Fruit fly (Drosophila melanogaster) whole organism, embryonic: ENCODE results near the gene CG17029.

ENCODE experiments used
- Awh ChIP-seq: fragments of 200-800 bp; sonication (Bioruptor generic); IDR thresholded peaks from 2 replicates; pipeline ENCODE4, ENCODE4 v1.3.6; 2022; ENCODE audit warnings: missing biosample characterization, missing genetic modification characterization
- Bdp1 ChIP-seq: fragments of 200-800 bp; sonication (Bioruptor generic); optimal IDR thresholded peaks from 3 replicates; lab custom pipeline; 2016; ENCODE audit warnings: missing biosample characterization, missing genetic modification characterization
- CG10543 ChIP-seq: fragments of 200-800 bp; sonication (Bioruptor generic); optimal IDR thresholded peaks from 3 replicates; lab custom pipeline; 2017; ENCODE audit warnings: missing biosample characterization, mild to moderate bottlenecking, missing genetic modification characterization, moderate library complexity
- CG11085 ChIP-seq: fragments of 200-800 bp; sonication (Bioruptor generic); IDR thresholded peaks from 2 replicates; pipeline ENCODE4 v1.3.6; 2022; ENCODE audit warnings: missing biosample characterization, missing genetic modification characterization
- CG11696 ChIP-seq: fragments of 200-800 bp; sonication (Bioruptor generic); IDR thresholded peaks from 2 replicates; pipeline ENCODE4 v1.3.6; 2022; ENCODE audit warnings: missing biosample characterization, missing genetic modification characterization
- CG12219 ChIP-seq: fragments of 200-800 bp; sonication (Bioruptor generic); optimal IDR thresholded peaks from 3 replicates; lab custom pipeline; 2018; ENCODE audit warnings: missing biosample characterization, mild to moderate bottlenecking, missing genetic modification characterization
- CG12299 ChIP-seq: fragments of 200-800 bp; sonication (Bioruptor generic); optimal IDR thresholded peaks from 2 replicates; lab custom pipeline; 2018; ENCODE audit warnings: missing biosample characterization, mild to moderate bottlenecking, missing genetic modification characterization
- CG12942 ChIP-seq: fragments of 200-800 bp; sonication (Bioruptor generic); optimal IDR thresholded peaks from 3 replicates; lab custom pipeline; 2016; ENCODE audit warnings: missing biosample characterization, missing genetic modification characterization
- CG14965 ChIP-seq: fragments of 200-800 bp; sonication (Bioruptor generic); optimal IDR thresholded peaks from 2 replicates; lab custom pipeline; 2016; ENCODE audit warnings: missing biosample characterization, missing genetic modification characterization, borderline replicate concordance
- CG15479 ChIP-seq: fragments of 200-800 bp; sonication (Bioruptor generic); optimal IDR thresholded peaks from 3 replicates; lab custom pipeline; 2019; ENCODE audit warnings: missing biosample characterization, mild to moderate bottlenecking, missing genetic modification characterization, moderate library complexity
- CG15514 ChIP-seq: fragments of 200-800 bp; sonication (Bioruptor generic); optimal IDR thresholded peaks from 3 replicates; lab custom pipeline; 2017; ENCODE audit warnings: missing biosample characterization, missing genetic modification characterization, mild to moderate bottlenecking, moderate library complexity, missing genetic modification reagents
- CG17359 ChIP-seq: fragments of 200-800 bp; sonication (Bioruptor generic); optimal IDR thresholded peaks from 3 replicates; lab custom pipeline; 2018; ENCODE audit warnings: missing biosample characterization, mild to moderate bottlenecking, missing genetic modification characterization, moderate library complexity
- CG2202 ChIP-seq: fragments of 200-800 bp; sonication (Bioruptor generic); optimal IDR thresholded peaks from 2 replicates; lab custom pipeline; 2018; ENCODE audit warnings: missing biosample characterization, mild to moderate bottlenecking, missing genetic modification characterization
- CG2875 ChIP-seq: fragments of 200-800 bp; sonication (Bioruptor generic); optimal IDR thresholded peaks from 2 replicates; lab custom pipeline; 2017; ENCODE audit warnings: missing biosample characterization, mild to moderate bottlenecking, missing genetic modification characterization, missing genetic modification reagents
- CG31441 ChIP-seq: fragments of 200-800 bp; sonication (Bioruptor generic); IDR thresholded peaks from 2 replicates; pipeline ENCODE4 v1.3.6; 2022; ENCODE audit warnings: missing biosample characterization, missing genetic modification characterization
- CG8089 ChIP-seq: fragments of 200-800 bp; sonication (Bioruptor generic); optimal IDR thresholded peaks from 3 replicates; lab custom pipeline; 2016; ENCODE audit warnings: missing biosample characterization, missing genetic modification characterization
- CG8281 ChIP-seq: fragments of 200-800 bp; sonication (Bioruptor generic); optimal IDR thresholded peaks from 2 replicates; lab custom pipeline; 2018; ENCODE audit warnings: missing biosample characterization, mild to moderate bottlenecking, missing genetic modification characterization, moderate library complexity
- CG8944 ChIP-seq: fragments of 200-800 bp; sonication (Bioruptor generic); optimal IDR thresholded peaks from 3 replicates; lab custom pipeline; 2016; ENCODE audit warnings: missing biosample characterization, missing genetic modification characterization
- CG9727 ChIP-seq: fragments of 200-800 bp; sonication (Bioruptor generic); optimal IDR thresholded peaks from 3 replicates; lab custom pipeline; 2017; ENCODE audit warnings: missing biosample characterization, mild to moderate bottlenecking, missing genetic modification characterization
- CG9797 ChIP-seq: fragments of 200-800 bp; sonication (Bioruptor generic); optimal IDR thresholded peaks from 3 replicates; lab custom pipeline; 2018; ENCODE audit warnings: missing biosample characterization, mild to moderate bottlenecking, missing genetic modification characterization
- CTCF ChIP-seq: fragments of 200-800 bp; sonication (Bioruptor generic); optimal IDR thresholded peaks from 2 replicates; lab custom pipeline; 2017; ENCODE audit warnings: missing biosample characterization, mild to moderate bottlenecking, missing genetic modification characterization, moderate library complexity
- Dbx ChIP-seq: fragments of 200-800 bp; sonication (Bioruptor generic); IDR thresholded peaks from 3 replicates; pipeline ENCODE4 v1.3.6; 2022; ENCODE audit warnings: missing biosample characterization, missing genetic modification characterization
- Deaf1 ChIP-seq: fragments of 200-800 bp; optimal IDR thresholded peaks from 3 replicates; lab custom pipeline; 2019; ENCODE audit warnings: missing biosample characterization, mild to moderate bottlenecking, missing genetic modification characterization, moderate library complexity
- ERR ChIP-seq: fragments of 200-800 bp; sonication (Bioruptor generic); optimal IDR thresholded peaks from 2 replicates; lab custom pipeline; 2016; ENCODE audit warnings: missing biosample characterization, missing genetic modification characterization
- Fer3 ChIP-seq: fragments of 200-800 bp; sonication (Bioruptor generic); optimal IDR thresholded peaks from 2 replicates; lab custom pipeline; 2018; ENCODE audit warnings: missing biosample characterization, mild to moderate bottlenecking, missing genetic modification characterization, moderate library complexity
- HmgD ChIP-seq: fragments of 200-800 bp; sonication (Bioruptor generic); optimal IDR thresholded peaks from 3 replicates; lab custom pipeline; 2016; ENCODE audit warnings: missing biosample characterization, missing genetic modification characterization
- Hmr ChIP-seq: fragments of 200-800 bp; sonication (Bioruptor generic); optimal IDR thresholded peaks from 3 replicates; lab custom pipeline; 2017; ENCODE audit warnings: mild to moderate bottlenecking, missing biosample characterization, missing genetic modification reagents, missing genetic modification characterization
- Hr39 ChIP-seq: fragments of >200 bp; optimal IDR thresholded peaks from 2 replicates; lab custom pipeline; 2017
- Lhr ChIP-seq: fragments of 200-800 bp; sonication (Bioruptor generic); optimal IDR thresholded peaks from 3 replicates; lab custom pipeline; 2017; ENCODE audit warnings: mild to moderate bottlenecking, missing biosample characterization, missing genetic modification reagents, missing genetic modification characterization
- NFAT ChIP-seq: fragments of 200-800 bp; sonication (Bioruptor generic); IDR thresholded peaks from 2 replicates; pipeline ENCODE4 v1.3.6; 2022; ENCODE audit warnings: missing biosample characterization, missing genetic modification characterization
- NfI ChIP-seq: fragments of 200-800 bp; sonication (Bioruptor generic); optimal IDR thresholded peaks from 3 replicates; lab custom pipeline; 2018; ENCODE audit warnings: missing biosample characterization, mild to moderate bottlenecking, missing genetic modification characterization, moderate library complexity
- Oli ChIP-seq: fragments of 200-800 bp; sonication (Bioruptor generic); optimal IDR thresholded peaks from 2 replicates; lab custom pipeline; 2018; ENCODE audit warnings: missing biosample characterization, mild to moderate bottlenecking, missing genetic modification characterization, moderate library complexity
- Scr ChIP-seq: fragments of 200-800 bp; sonication (Bioruptor generic); IDR thresholded peaks from 2 replicates; pipeline ENCODE4 v1.3.6; 2022; ENCODE audit warnings: missing biosample characterization, missing genetic modification characterization; ENCODE audit not compliant: partially characterized antibody
- Stat92E ChIP-seq, 3 experiments: fragments of >200 bp in 2 of 3; fragments of 200-800 bp in 1 of 3; sonication (Bioruptor generic) in 1 of 3; optimal IDR thresholded peaks; 2 replicates each; lab custom pipeline; 2017 to 2019; ENCODE audit warnings: missing biosample characterization in 3 of 3, missing genetic modification characterization in 3 of 3, mild to moderate bottlenecking in 1 of 3, moderate library complexity in 1 of 3
- ato ChIP-seq: fragments of 200-800 bp; sonication (Bioruptor generic); IDR thresholded peaks from 2 replicates; pipeline ENCODE4 v1.3.6; 2022; ENCODE audit warnings: missing biosample characterization, missing genetic modification characterization; ENCODE audit not compliant: partially characterized antibody
- br ChIP-seq: fragments of >200 bp; optimal IDR thresholded peaks from 2 replicates; lab custom pipeline; 2017
- chm ChIP-seq: fragments of 200-800 bp; sonication (Bioruptor generic); IDR thresholded peaks from 2 replicates; pipeline ENCODE4 v1.3.6; 2022; ENCODE audit warnings: missing biosample characterization, missing genetic modification characterization
- crc ChIP-seq: fragments of 200-800 bp; sonication (Bioruptor generic); optimal IDR thresholded peaks from 2 replicates; lab custom pipeline; 2016; ENCODE audit warnings: missing biosample characterization, missing genetic modification characterization
- crol ChIP-seq: fragments of 200-800 bp; sonication (Bioruptor generic); IDR thresholded peaks from 2 replicates; pipeline ENCODE4 v1.3.6; 2022; ENCODE audit warnings: missing biosample characterization, missing genetic modification characterization
- exex ChIP-seq: fragments of 200-800 bp; sonication (Bioruptor generic); optimal IDR thresholded peaks from 4 replicates; lab custom pipeline; 2018; ENCODE audit warnings: missing biosample characterization, mild to moderate bottlenecking, missing genetic modification characterization, moderate library complexity
- grn ChIP-seq: fragments of 200-800 bp; sonication (Bioruptor generic); optimal IDR thresholded peaks from 3 replicates; lab custom pipeline; 2017; ENCODE audit warnings: missing biosample characterization, missing genetic modification characterization
- knrl ChIP-seq: fragments of 200-800 bp; sonication (Bioruptor generic); IDR thresholded peaks from 3 replicates; pipeline ENCODE4 v1.3.6; 2022; ENCODE audit warnings: missing biosample characterization, missing genetic modification characterization; ENCODE audit not compliant: partially characterized antibody
- nerfin-1 ChIP-seq: fragments of 200-800 bp; sonication (Bioruptor generic); optimal IDR thresholded peaks from 3 replicates; lab custom pipeline; 2019; ENCODE audit warnings: missing biosample characterization, mild to moderate bottlenecking, missing genetic modification characterization, moderate library complexity
- pnt ChIP-seq: fragments of 200-800 bp; sonication (Bioruptor generic); optimal IDR thresholded peaks from 3 replicates; lab custom pipeline; 2016; ENCODE audit warnings: missing biosample characterization, missing genetic modification characterization
- sim ChIP-seq: fragments of 200-800 bp; sonication (Bioruptor generic); IDR thresholded peaks from 2 replicates; pipeline ENCODE4 v1.3.6; 2022; ENCODE audit warnings: missing biosample characterization, missing genetic modification characterization
- sisA ChIP-seq: fragments of 200-800 bp; sonication (Bioruptor generic); IDR thresholded peaks from 2 replicates; pipeline ENCODE4 v1.3.6; 2022; ENCODE audit warnings: missing biosample characterization, missing genetic modification characterization
- stc ChIP-seq: fragments of 200-800 bp; sonication (Bioruptor generic); IDR thresholded peaks from 2 replicates; pipeline ENCODE4 v1.3.6; 2022; ENCODE audit warnings: missing biosample characterization, missing genetic modification characterization
- stwl ChIP-seq: fragments of 200-800 bp; sonication (Bioruptor generic); optimal IDR thresholded peaks from 3 replicates; lab custom pipeline; 2018; ENCODE audit warnings: missing biosample characterization, mild to moderate bottlenecking, missing genetic modification characterization, moderate library complexity
- yki ChIP-seq: fragments of >200 bp; optimal IDR thresholded peaks from 3 replicates; lab custom pipeline; 2018
- zen2 ChIP-seq: fragments of 200-800 bp; sonication (Bioruptor generic); IDR thresholded peaks from 3 replicates; pipeline ENCODE4 v1.3.6; 2022; ENCODE audit warnings: missing biosample characterization, missing genetic modification characterization; ENCODE audit not compliant: partially characterized antibody

Gene CG17029

DNA sequence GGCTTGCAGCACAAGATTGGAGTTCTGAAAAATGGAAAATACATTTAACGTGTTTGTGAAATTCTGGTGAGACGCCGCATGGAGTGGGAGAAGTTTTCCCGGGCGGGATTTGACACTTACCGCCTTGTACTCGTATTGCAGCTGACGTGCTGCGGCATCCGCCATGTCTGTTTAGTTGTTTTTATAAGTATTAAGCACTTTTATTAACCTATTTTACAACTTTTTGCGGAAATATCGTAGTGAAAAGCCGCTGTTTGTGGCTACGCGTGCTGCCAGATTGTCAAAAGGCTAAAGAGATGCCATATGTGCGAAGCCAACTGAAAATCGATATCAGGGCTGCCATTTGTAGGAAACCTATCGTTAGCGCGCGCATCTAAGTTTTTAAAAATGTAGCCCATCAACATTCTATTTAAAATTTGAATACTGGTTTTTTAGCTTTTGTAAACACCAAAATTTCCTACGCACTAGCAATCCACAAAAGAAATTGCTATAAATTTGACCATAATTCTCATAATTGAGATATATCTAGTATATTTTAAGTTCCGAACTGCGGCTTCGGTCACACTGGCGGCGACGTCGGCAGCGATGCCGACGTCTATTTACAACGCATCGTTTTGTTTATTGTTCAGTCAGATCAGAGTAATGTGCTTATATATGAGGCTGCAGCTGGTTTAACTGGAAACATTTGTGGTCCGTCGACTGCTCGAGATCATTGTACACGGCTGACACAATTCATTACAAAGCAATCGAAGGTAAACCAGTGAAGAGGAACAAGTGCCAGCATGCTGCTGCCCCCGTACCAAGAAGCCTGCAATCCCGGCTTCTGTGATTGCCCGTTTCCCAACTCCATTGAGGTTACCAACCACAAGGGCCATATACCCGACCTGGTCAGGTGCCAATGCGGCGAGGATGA is 8.8 kb upstream of the CG17029 start, which contains the start of the genes Brr2 and CG10516 (continued):
- TF ChIP-seq CG8089 (GFP tag; lab: Kevin White, UChicago) (no peak), Hr39 (lab: Kevin White, UChicago) (no peak), sim (GFP tag; lab: Robert Waterston, UW) (no peak), pnt (GFP tag; lab: Kevin White, UChicago) (no peak), NFAT (GFP tag; lab: Robert Waterston, UW) (no peak), exex (tag; lab: Kevin White, UChicago) (no peak), ato (GFP tag; lab: Robert Waterston, UW) (no peak), CG9797 (GFP tag; lab: Kevin White, UChicago) (peak; percentile 94), CG9727 (no peak), CG15479 (GFP tag; lab: Kevin White, UChicago) (no peak), stc (GFP tag; lab: Robert Waterston, UW) (no peak), Hmr (no peak), HmgD (GFP tag; lab: Kevin White, UChicago) (peak; percentile 23), CG2875 (GFP tag; lab: Kevin White, UChicago) (no peak), chm (GFP tag; lab: Robert Waterston, UW) (no peak), CG8944 (GFP tag; lab: Kevin White, UChicago) (no peak), stwl (tag; lab: Kevin White, UChicago) (peak; percentile 60), nerfin-1 (tag; lab: Kevin White, UChicago) (peak; percentile 19), Deaf1 (tag; lab: Kevin White, UChicago) (no peak), Bdp1 (GFP tag; lab: Kevin White, UChicago) (no peak), grn (GFP tag; lab: Kevin White, UChicago) (no peak), Scr (GFP tag; lab: Robert Waterston, UW) (peak; percentile 34), yki (lab: Kevin White, UChicago) (no peak), CG12299 (tag; lab: Kevin White, UChicago) (no peak), CG12219 (no peak), NfI (GFP tag; lab: Kevin White, UChicago) (no peak), CG11085 (GFP tag; lab: Robert Waterston, UW) (no peak), Fer3 (tag; lab: Kevin White, UChicago) (no peak), CG10543 (GFP tag; lab: Kevin White, UChicago) (peak; percentile 36), Awh (GFP tag; lab: Robert Waterston, UW) (0 out of 2 replicates have a peak, but pooled peaks have one; percentile 21), Dbx (GFP tag; lab: Robert Waterston, UW) (peak; percentile 36; the same call in 1 of the 3 replicates), zen2 (no peak), CG2202 (tag; lab: Kevin White, UChicago) (no peak), Oli (tag; lab: Kevin White, UChicago) (no peak), CG12942 (GFP tag; lab: Kevin White, UChicago) (no peak), br (lab: Kevin White, UChicago) (no peak), CG11696 (GFP tag; lab: Robert Waterston, UW) (no peak), CG31441 (GFP tag; lab: Robert Waterston, UW) (peak; percentile 73), CG15514 (GFP tag; lab: Kevin White, UChicago) (peak; percentile 70), CG8281 (tag; lab: Kevin White, UChicago) (no peak), Stat92E (GFP tag; optimal IDR thresholded peaks at IDR 0.05; lab: Kevin White, UChicago) (peak in 1 of 3 experiments; percentile 63), Lhr (GFP tag; lab: Kevin White, UChicago) (peak; percentile 79), crc (no peak), ERR (GFP tag; lab: Kevin White, UChicago) (no peak), CG17359 (tag; lab: Kevin White, UChicago) (no peak), CG14965 (GFP tag; lab: Kevin White, UChicago) (no peak), crol (GFP tag; lab: Robert Waterston, UW) (no peak), knrl (GFP tag; lab: Robert Waterston, UW) (no peak; the same call in 2 of the 3 replicates), sisA (GFP tag; lab: Robert Waterston, UW) (no peak), CTCF (no peak)
